Fruit fly (Drosophila melanogaster) whole organism, prepupa: ENCODE results near the gene Hs3st-B.

ENCODE experiments used
- CG10631 ChIP-seq: fragments of 200-800 bp; sonication (Bioruptor generic); optimal IDR thresholded peaks from 2 replicates; lab custom pipeline; 2016; ENCODE audit warnings: missing biosample characterization, missing genetic modification characterization
- CG11294 ChIP-seq: fragments of 200-800 bp; sonication (Bioruptor generic); IDR thresholded peaks from 2 replicates; pipeline ENCODE4 v1.3.6; 2022; ENCODE audit warnings: missing biosample characterization, missing genetic modification characterization
- CG11762 ChIP-seq: fragments of 200-800 bp; sonication (Bioruptor generic); optimal IDR thresholded peaks from 3 replicates; lab custom pipeline; 2016; ENCODE audit warnings: missing biosample characterization, missing genetic modification characterization; ENCODE audit not compliant: insufficient read depth
- CG11902 ChIP-seq: fragments of 200-800 bp; sonication (Bioruptor generic); optimal IDR thresholded peaks from 3 replicates; lab custom pipeline; 2016; ENCODE audit warnings: missing biosample characterization, missing genetic modification characterization
- CG1621 ChIP-seq: fragments of 200-800 bp; sonication (Bioruptor generic); optimal IDR thresholded peaks from 3 replicates; lab custom pipeline; 2018; ENCODE audit warnings: missing biosample characterization, mild to moderate bottlenecking, missing genetic modification characterization
- CG16779 ChIP-seq: fragments of 200-800 bp; sonication (Bioruptor generic); optimal IDR thresholded peaks from 3 replicates; lab custom pipeline; 2017; ENCODE audit warnings: missing biosample characterization, mild to moderate bottlenecking, missing genetic modification characterization
- CG3032 ChIP-seq: fragments of 200-800 bp; optimal IDR thresholded peaks from 2 replicates; lab custom pipeline; 2019; ENCODE audit warnings: missing biosample characterization, mild to moderate bottlenecking, missing genetic modification characterization, moderate library complexity
- CG31627 ChIP-seq: fragments of 200-800 bp; sonication (Bioruptor generic); optimal IDR thresholded peaks from 3 replicates; lab custom pipeline; 2016; ENCODE audit warnings: missing biosample characterization, missing genetic modification characterization
- CG32006 ChIP-seq: fragments of 200-800 bp; sonication (Bioruptor generic); optimal IDR thresholded peaks from 3 replicates; lab custom pipeline; 2017; ENCODE audit warnings: missing biosample characterization, mild to moderate bottlenecking, missing genetic modification characterization
- CG3919 ChIP-seq: fragments of 200-800 bp; sonication (Bioruptor generic); optimal IDR thresholded peaks from 3 replicates; lab custom pipeline; 2016; ENCODE audit warnings: missing biosample characterization, missing genetic modification characterization
- CG4318 ChIP-seq: fragments of 200-800 bp; sonication (Bioruptor generic); optimal IDR thresholded peaks from 3 replicates; lab custom pipeline; 2017; ENCODE audit warnings: missing biosample characterization, mild to moderate bottlenecking, missing genetic modification characterization
- CG6163 ChIP-seq: fragments of 200-800 bp; sonication (Bioruptor generic); IDR thresholded peaks from 3 replicates; pipeline ENCODE4 v1.3.6; 2022; ENCODE audit warnings: missing biosample characterization, missing genetic modification characterization
- CG6792 ChIP-seq: fragments of 200-800 bp; sonication (Bioruptor generic); optimal IDR thresholded peaks from 3 replicates; lab custom pipeline; 2016; ENCODE audit warnings: missing biosample characterization, missing genetic modification characterization
- CG6808 ChIP-seq: fragments of 200-800 bp; sonication (Bioruptor generic); optimal IDR thresholded peaks from 3 replicates; lab custom pipeline; 2017; ENCODE audit warnings: missing biosample characterization, missing genetic modification characterization, mild to moderate bottlenecking, moderate library complexity, missing genetic modification reagents
- CG7368 ChIP-seq: fragments of 200-800 bp; sonication (Bioruptor generic); optimal IDR thresholded peaks from 3 replicates; lab custom pipeline; 2016; ENCODE audit warnings: missing biosample characterization, missing genetic modification characterization
- CG8319 ChIP-seq: fragments of 200-800 bp; sonication (Bioruptor generic); optimal IDR thresholded peaks from 3 replicates; lab custom pipeline; 2016; ENCODE audit warnings: missing biosample characterization, missing genetic modification characterization
- CG9139 ChIP-seq: fragments of 200-800 bp; sonication (Bioruptor generic); optimal IDR thresholded peaks from 3 replicates; lab custom pipeline; 2017; ENCODE audit warnings: missing biosample characterization, mild to moderate bottlenecking, missing genetic modification characterization
- Eip75B ChIP-seq: fragments of 200-800 bp; sonication (Bioruptor generic); optimal IDR thresholded peaks from 3 replicates; lab custom pipeline; 2016; ENCODE audit warnings: missing biosample characterization, missing genetic modification characterization
- Eip78C ChIP-seq: fragments of 200-800 bp; sonication (Bioruptor generic); peaks from one replicate; lab custom pipeline; 2016; ENCODE audit warnings: missing biosample characterization, missing genetic modification characterization
- Ets96B ChIP-seq: fragments of 200-800 bp; optimal IDR thresholded peaks from 2 replicates; lab custom pipeline; 2019; ENCODE audit warnings: missing biosample characterization, mild to moderate bottlenecking, missing genetic modification characterization, moderate library complexity
- Hr39 ChIP-seq: fragments of 200-800 bp; sonication (Bioruptor generic); optimal IDR thresholded peaks from 2 replicates; lab custom pipeline; 2016; ENCODE audit warnings: missing biosample characterization, missing genetic modification characterization
- Met ChIP-seq: fragments of 200-800 bp; sonication (Bioruptor generic); optimal IDR thresholded peaks from 3 replicates; lab custom pipeline; 2016; ENCODE audit warnings: missing biosample characterization, missing genetic modification characterization
- OdsH ChIP-seq: fragments of 200-800 bp; sonication (Bioruptor generic); optimal IDR thresholded peaks from 3 replicates; lab custom pipeline; 2016; ENCODE audit warnings: missing biosample characterization, missing genetic modification characterization
- Smox ChIP-seq: fragments of 200-800 bp; sonication (Bioruptor generic); optimal IDR thresholded peaks from 3 replicates; lab custom pipeline; 2016; ENCODE audit warnings: missing biosample characterization, missing genetic modification characterization
- achi ChIP-seq: fragments of 200-800 bp; sonication (Bioruptor generic); optimal IDR thresholded peaks from 3 replicates; lab custom pipeline; 2016; ENCODE audit warnings: missing biosample characterization, missing genetic modification characterization
- acj6 ChIP-seq: fragments of 200-800 bp; sonication (Bioruptor generic); optimal IDR thresholded peaks from 3 replicates; lab custom pipeline; 2016; ENCODE audit warnings: missing biosample characterization, missing genetic modification characterization
- dac ChIP-seq: fragments of 200-800 bp; sonication (Bioruptor generic); optimal IDR thresholded peaks from 2 replicates; lab custom pipeline; 2017; ENCODE audit warnings: missing biosample characterization, mild to moderate bottlenecking, missing genetic modification characterization
- dsx ChIP-seq: fragments of 200-800 bp; optimal IDR thresholded peaks from 3 replicates; lab custom pipeline; 2019; ENCODE audit warnings: missing biosample characterization, mild to moderate bottlenecking, missing genetic modification characterization, moderate library complexity; ENCODE audit not compliant: poor library complexity, severe bottlenecking
- eg ChIP-seq: fragments of 200-800 bp; sonication (Bioruptor generic); IDR thresholded peaks from 3 replicates; pipeline ENCODE4 v1.3.6; 2022; ENCODE audit warnings: missing biosample characterization, missing genetic modification characterization
- esn ChIP-seq: fragments of 200-800 bp; sonication (Bioruptor generic); optimal IDR thresholded peaks from 2 replicates; lab custom pipeline; 2016; ENCODE audit warnings: missing biosample characterization, mild to moderate bottlenecking, missing genetic modification characterization, moderate library complexity
- fd85E ChIP-seq: fragments of 200-800 bp; sonication (Bioruptor generic); optimal IDR thresholded peaks from 3 replicates; lab custom pipeline; 2016; ENCODE audit warnings: missing biosample characterization, missing genetic modification characterization
- pdm3 ChIP-seq: fragments of 200-800 bp; sonication (Bioruptor generic); optimal IDR thresholded peaks from 3 replicates; lab custom pipeline; 2016; ENCODE audit warnings: missing biosample characterization, missing genetic modification characterization
- spab ChIP-seq: fragments of 200-800 bp; sonication (Bioruptor generic); optimal IDR thresholded peaks from 2 replicates; lab custom pipeline; 2017; ENCODE audit warnings: missing biosample characterization, mild to moderate bottlenecking, missing genetic modification characterization, missing genetic modification reagents
- svp ChIP-seq: fragments of 200-800 bp; sonication (Bioruptor generic); peaks from one replicate; lab custom pipeline; 2016; ENCODE audit warnings: missing biosample characterization, missing genetic modification characterization
- vri ChIP-seq: fragments of 200-800 bp; sonication (Bioruptor generic); optimal IDR thresholded peaks from 3 replicates; lab custom pipeline; 2016; ENCODE audit warnings: missing biosample characterization, mild to moderate bottlenecking, missing genetic modification characterization

The Hs3st-B gene

dm6 chrX:19276489-19277117 is 28.2 kb downstream of the Hs3st-B start, which contains the start of the genes CG32537 and CG32536:
Gene CG32537, minus strand, starts transcription at chrX:19276539.
Gene CG32536, minus strand, starts transcription at chrX:19276898.
- TF ChIP-seq Eip78C (GFP tag; lab: Kevin White, UChicago) = peak; percentile 34
- no peak for TF ChIP-seq fd85E (GFP tag; lab: Kevin White, UChicago)

- TF ChIP-seq Hr39 (GFP tag; lab: Kevin White, UChicago) (no peak), CG6808 (GFP tag; lab: Kevin White, UChicago) (no peak), spab (GFP tag; lab: Kevin White, UChicago) (no peak), CG11762 (GFP tag; lab: Kevin White, UChicago) (no peak), CG7368 (GFP tag; lab: Kevin White, UChicago) (no peak), vri (GFP tag; lab: Kevin White, UChicago) (no peak), CG3919 (GFP tag; lab: Kevin White, UChicago) (no peak), CG4318 (GFP tag; lab: Kevin White, UChicago) (no peak), CG9139 (GFP tag; lab: Kevin White, UChicago) (no peak), dac (no peak), Eip75B (GFP tag; lab: Kevin White, UChicago) (no peak), CG10631 (GFP tag; lab: Kevin White, UChicago) (no peak), svp (GFP tag; lab: Kevin White, UChicago) (no peak), OdsH (GFP tag; lab: Kevin White, UChicago) (no peak), Ets96B (tag; lab: Kevin White, UChicago) (no peak), acj6 (GFP tag; lab: Kevin White, UChicago) (no peak), CG3032 (tag; lab: Kevin White, UChicago) (no peak), pdm3 (no peak)
These were observed 30.0 kb downstream of the Hs3st-B start for dm6 chrX:19278395-19278794.

dm6 chrX:19280249-19280648 is 31.8 kb downstream of the Hs3st-B start, which contains the start of gene CG8028:
Gene CG8028, minus strand, starts transcription at chrX:19280349.
- no peak for TF ChIP-seq CG3032 (tag; lab: Kevin White, UChicago)
- TF ChIP-seq CG1621 (tag; lab: Kevin White, UChicago) = no peak
- no peak for TF ChIP-seq Hr39 (GFP tag; lab: Kevin White, UChicago)
- TF ChIP-seq esn (GFP tag; lab: Kevin White, UChicago) = no peak
- no peak for TF ChIP-seq CG31627 (GFP tag; lab: Kevin White, UChicago)
- TF ChIP-seq CG6163 = no peak
- TF ChIP-seq CG32006 (GFP tag; lab: Kevin White, UChicago) = no peak
- no peak for TF ChIP-seq CG8319
- TF ChIP-seq CG11294 (GFP tag; lab: Robert Waterston, UW) = no peak
- TF ChIP-seq CG11762 (GFP tag; lab: Kevin White, UChicago) = no peak
- no peak for TF ChIP-seq OdsH (GFP tag; lab: Kevin White, UChicago)
- no peak for TF ChIP-seq CG11902
- TF ChIP-seq acj6 (GFP tag; lab: Kevin White, UChicago) = no peak
- TF ChIP-seq Eip78C (GFP tag; lab: Kevin White, UChicago) = no peak
- no peak for TF ChIP-seq eg (GFP tag; lab: Robert Waterston, UW)
- no peak for TF ChIP-seq CG6808 (GFP tag; lab: Kevin White, UChicago)

dm6 chrX:19280685-19281084 is 32.2 kb downstream of the Hs3st-B start:
- TF ChIP-seq fd85E (GFP tag; lab: Kevin White, UChicago) = no peak
- no peak for TF ChIP-seq spab (GFP tag; lab: Kevin White, UChicago)
- no peak for TF ChIP-seq OdsH (GFP tag; lab: Kevin White, UChicago)
- no peak for TF ChIP-seq Met
- no peak for TF ChIP-seq achi
- TF ChIP-seq dsx (GFP tag; lab: Kevin White, UChicago) = no peak
- TF ChIP-seq Eip78C (GFP tag; lab: Kevin White, UChicago) = no peak
- TF ChIP-seq CG6792 = no peak
- no peak for TF ChIP-seq Smox (GFP tag; lab: Kevin White, UChicago)
- no peak for TF ChIP-seq CG8319
- TF ChIP-seq CG6808 (GFP tag; lab: Kevin White, UChicago) = no peak
- no peak for TF ChIP-seq CG10631 (GFP tag; lab: Kevin White, UChicago)
- no peak for TF ChIP-seq CG16779
